Worm (Caenorhabditis elegans) whole organism, young adult: ENCODE results near the gene R160.13.

Experiments
- B0035.1 ChIP-seq: sonication (generic microtip); optimal IDR thresholded peaks from 2 replicates; lab custom pipeline; 2016; ENCODE audit warnings: missing genetic modification characterization, mild to moderate bottlenecking, missing compliant biosample characterization, missing genotype, missing genetic modification reagents
- D2030.7 ChIP-seq: fragments of 200-800 bp; sonication (Bioruptor generic); IDR thresholded peaks from 2 replicates; pipeline ENCODE4 v1.3.6; 2022; ENCODE audit warnings: missing genetic modification reagents, missing genetic modification characterization, missing compliant biosample characterization
- F39B2.1 ChIP-seq: fragments of 200-800 bp; sonication (Bioruptor generic); IDR thresholded peaks from 2 replicates; pipeline ENCODE4 v1.3.6; 2022; ENCODE audit warnings: missing genetic modification reagents, missing genetic modification characterization, missing compliant biosample characterization
- Y67H2A.10 ChIP-seq: fragments of 200-800 bp; sonication (Bioruptor generic); conservative IDR thresholded peaks from 2 replicates; pipeline ENCODE4 v1.3.6; 2022; ENCODE audit warnings: missing genetic modification reagents, missing genetic modification characterization, missing compliant biosample characterization
- ama-1 ChIP-seq, 3 experiments: fragments of 150-350 bp in 1 of 3; sonication (generic microtip) in 2 of 3; optimal IDR thresholded peaks; 2 replicates each; lab custom pipeline; 2014 to 2018; ENCODE audit warnings: missing biosample characterization in 2 of 3, missing genetic modification characterization in 2 of 3, missing genetic modification reagents in 2 of 3
- ccch-3 ChIP-seq: fragments of 200-800 bp; sonication (Bioruptor generic); optimal IDR thresholded peaks from 2 replicates; lab custom pipeline; 2018; ENCODE audit warnings: mild to moderate bottlenecking, missing genetic modification characterization, missing compliant biosample characterization
- ceh-79 ChIP-seq: sonication (generic microtip); optimal IDR thresholded peaks from 2 replicates; lab custom pipeline; 2017; ENCODE audit warnings: mild to moderate bottlenecking, missing genetic modification characterization, missing compliant biosample characterization
- chd-7 ChIP-seq: sonication (generic microtip); optimal IDR thresholded peaks from 2 replicates; lab custom pipeline; 2016; ENCODE audit warnings: mild to moderate bottlenecking, missing genetic modification characterization, moderate library complexity, missing compliant biosample characterization
- dpl-1 ChIP-seq: fragments of 150-350 bp; optimal IDR thresholded peaks from 2 replicates; lab custom pipeline; 2014; ENCODE audit warnings: missing biosample characterization, missing genetic modification reagents, missing genetic modification characterization
- pbrm-1 ChIP-seq: fragments of 200-800 bp; sonication (Bioruptor generic); IDR thresholded peaks from 2 replicates; pipeline ENCODE4 v1.3.6; 2022; ENCODE audit warnings: missing genetic modification reagents, missing genetic modification characterization, missing compliant biosample characterization
- snpc-4 ChIP-seq, 5 experiments: fragments of 150-350 bp in 1 of 5; sonication (generic microtip) in 4 of 5; optimal IDR thresholded peaks; 2 replicates each; lab custom pipeline; 2014 to 2018; ENCODE audit warnings: missing genetic modification characterization in 5 of 5, missing biosample characterization in 3 of 5, antibody characterized with exemption in 2 of 5, mild to moderate bottlenecking in 2 of 5, missing compliant biosample characterization in 2 of 5, missing genotype in 2 of 5, moderate library complexity in 2 of 5, missing genetic modification reagents in 1 of 5
- unc-62 ChIP-seq: fragments of 150-350 bp; optimal IDR thresholded peaks from 2 replicates; lab custom pipeline; 2014; ENCODE audit warnings: missing biosample characterization, missing genetic modification reagents, missing genetic modification characterization

DNA sequence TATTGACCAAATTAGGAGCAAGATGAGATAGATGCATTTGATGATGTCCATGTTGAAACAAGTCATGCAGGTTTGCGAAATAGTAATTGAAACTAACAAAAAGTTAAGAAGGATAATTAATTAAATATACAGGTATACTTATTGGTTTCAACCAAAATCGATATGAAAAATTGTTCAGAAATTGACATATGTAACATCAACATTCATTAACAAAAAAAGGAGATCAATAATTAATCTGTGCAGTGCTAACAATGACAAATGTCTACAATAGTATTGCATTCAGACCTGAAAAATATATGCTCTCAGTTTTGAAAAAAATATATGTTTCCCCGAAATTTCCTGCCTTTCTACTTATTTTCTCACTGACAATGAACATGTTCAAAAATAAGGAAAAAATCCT lies 2.5 kb downstream of the R160.13 start, which contains the start of gene R160.4:
- no peak for TF ChIP-seq ccch-3
- no peak for TF ChIP-seq ama-1 (optimal IDR thresholded peaks at IDR 0.05; lab: Kevin White, UChicago)
- TF ChIP-seq ama-1 (GFP tag; optimal IDR thresholded peaks at IDR 0.05; lab: Kevin White, UChicago): no peak
- TF ChIP-seq snpc-4 (GFP tag; optimal IDR thresholded peaks at IDR 0.05; lab: Kevin White, UChicago): no peak
- no peak for TF ChIP-seq snpc-4 (tag; optimal IDR thresholded peaks at IDR 0.05; lab: Kevin White, UChicago)
- no peak for TF ChIP-seq ceh-79
- no peak for TF ChIP-seq dpl-1 (GFP tag; lab: Kevin White, UChicago)
- no peak for TF ChIP-seq pbrm-1
- no peak for TF ChIP-seq D2030.7 (GFP tag; lab: Robert Waterston, UW)
- TF ChIP-seq Y67H2A.10 (GFP tag; lab: Robert Waterston, UW): no peak
- no peak for TF ChIP-seq chd-7 (tag; lab: Kevin White, UChicago)
- TF ChIP-seq unc-62 (GFP tag; lab: Kevin White, UChicago): no peak
- TF ChIP-seq B0035.1 (tag; lab: Kevin White, UChicago): no peak
- TF ChIP-seq F39B2.1: no peak
